Fruit fly (Drosophila melanogaster): ENCODE data around the gene Nmt.
A peak's percentile ranks its signal among the peaks of the same experiment; 100 is the strongest.

The Nmt gene

dm6 chr3L:8185263-8186227, 7.3 kb upstream of the Nmt start:
- no peak for TF ChIP-seq CG17801 (GFP tag; optimal IDR thresholded peaks at IDR 0.05; ENCODE audit: partially characterized antibody)

dm6 chr3L:8180464-8181137, 2.4 kb upstream of the Nmt start, which contains the start of the genes mthl7 and Uxs:
Gene mthl7, minus strand, starts transcription at chr3L:8180514.
Gene Uxs, plus strand, starts transcription at chr3L:8180923.
- no peak for TF ChIP-seq CG17801 (GFP tag; optimal IDR thresholded peaks at IDR 0.05; ENCODE audit: partially characterized antibody)

dm6 chr3L:8175818-8176217, 2.4 kb downstream of the Nmt start, which contains the start of gene RecQ4:
Gene RecQ4, minus strand, starts transcription at chr3L:8175978.
- TF ChIP-seq CG17801 (GFP tag; optimal IDR thresholded peaks at IDR 0.05; ENCODE audit: partially characterized antibody), result no peak

- TF ChIP-seq CG17801 (GFP tag; optimal IDR thresholded peaks at IDR 0.05; ENCODE audit: partially characterized antibody), result no peak
Observed at dm6 chr3L:8165436-8165835, 12.8 kb downstream of the Nmt start, which contains the start of gene CG13675. Gene CG13675, minus strand, starts transcription at chr3L:8165518.

dm6 chr3L:8159724-8160422, 18.4 kb downstream of the Nmt start, which contains the start of gene CG43886:
Gene CG43886, minus strand, starts transcription at chr3L:8159774.
- no peak for TF ChIP-seq CG17801 (GFP tag; optimal IDR thresholded peaks at IDR 0.05; ENCODE audit: partially characterized antibody)

- TF ChIP-seq CG17801 (GFP tag; optimal IDR thresholded peaks at IDR 0.05; ENCODE audit: partially characterized antibody), result peak; percentile 14
Observed at dm6 chr3L:8158715-8159380, 19.4 kb downstream of the Nmt start, which contains the start of gene CG42445. Gene CG42445, minus strand, starts transcription at chr3L:8158900.

dm6 chr3L:8157079-8157478, 21.1 kb downstream of the Nmt start:
- TF ChIP-seq CG17801 (GFP tag; optimal IDR thresholded peaks at IDR 0.05; ENCODE audit: partially characterized antibody), result no peak

- no peak for TF ChIP-seq CG17801 (GFP tag; optimal IDR thresholded peaks at IDR 0.05; ENCODE audit: partially characterized antibody)
Observed at dm6 chr3L:8156199-8156598, 22.0 kb downstream of the Nmt start.

dm6 chr3L:8155324-8155723, 22.9 kb downstream of the Nmt start:
- no peak for TF ChIP-seq CG17801 (GFP tag; optimal IDR thresholded peaks at IDR 0.05; ENCODE audit: partially characterized antibody)

dm6 chr3L:8154544-8154943, 23.7 kb downstream of the Nmt start:
- TF ChIP-seq CG17801 (GFP tag; optimal IDR thresholded peaks at IDR 0.05; ENCODE audit: partially characterized antibody), result no peak

dm6 chr3L:8153206-8153996, 24.8 kb downstream of the Nmt start:
- TF ChIP-seq CG17801 (GFP tag; optimal IDR thresholded peaks at IDR 0.05; ENCODE audit: partially characterized antibody), result no peak

dm6 chr3L:8151727-8152199, 26.5 kb downstream of the Nmt start, which contains the start of gene CG13676:
Gene CG13676, minus strand, starts transcription at chr3L:8151813.
- TF ChIP-seq CG17801 (GFP tag; optimal IDR thresholded peaks at IDR 0.05; ENCODE audit: partially characterized antibody), result no peak

dm6 chr3L:8150812-8151211, 27.4 kb downstream of the Nmt start:
- TF ChIP-seq CG17801 (GFP tag; optimal IDR thresholded peaks at IDR 0.05; ENCODE audit: partially characterized antibody), result no peak
